Worm (Caenorhabditis elegans): Measurements from ENCODE around the gene B0336.12.

B0336.12 gene

DNA sequence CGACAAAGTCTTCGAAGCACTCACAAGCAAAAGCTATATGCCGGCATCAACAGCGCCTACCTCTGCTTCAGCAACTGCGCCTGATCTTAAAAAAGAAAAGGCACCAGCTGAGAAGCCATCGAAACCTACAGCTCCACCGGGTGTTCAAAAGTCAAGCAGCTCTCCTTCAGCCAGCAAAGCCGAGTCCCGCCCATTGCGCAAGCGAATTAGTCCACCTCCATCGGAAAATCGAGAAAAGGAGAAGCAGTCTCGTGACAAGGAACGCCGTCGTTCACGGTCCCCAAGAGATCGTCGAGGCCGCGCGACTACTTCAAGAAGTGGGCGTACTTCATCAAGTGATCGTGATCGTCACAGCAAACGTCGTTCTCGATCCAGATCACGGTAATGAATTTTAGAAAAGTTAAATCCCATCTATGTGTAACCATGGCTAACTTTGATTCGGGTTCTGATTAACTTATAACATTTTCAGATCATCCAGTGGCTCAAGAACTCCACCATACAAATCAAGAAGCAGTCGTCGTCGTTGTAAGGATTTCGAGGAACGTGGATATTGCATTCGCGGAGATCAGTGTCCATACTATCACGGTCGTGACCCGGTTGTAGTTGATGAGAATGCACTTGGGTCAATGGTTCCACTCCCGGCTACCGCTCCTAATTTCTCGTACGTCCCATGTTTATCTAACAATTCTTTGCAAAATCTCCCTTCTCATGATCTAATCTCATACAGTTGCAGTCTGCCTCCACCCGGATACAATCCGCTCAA is 2.1 kb upstream of the B0336.12 start:
- no peak for TF ChIP-seq nhr-232 (tag; optimal IDR thresholded peaks at IDR 0.05)
- TF ChIP-seq F13H6.1 (tag; optimal IDR thresholded peaks at IDR 0.05): no peak
- TF ChIP-seq ceh-19 (GFP tag; optimal IDR thresholded peaks at IDR 0.05): no peak
- TF ChIP-seq eyg-1 (tag; optimal IDR thresholded peaks at IDR 0.05): no peak

DNA sequence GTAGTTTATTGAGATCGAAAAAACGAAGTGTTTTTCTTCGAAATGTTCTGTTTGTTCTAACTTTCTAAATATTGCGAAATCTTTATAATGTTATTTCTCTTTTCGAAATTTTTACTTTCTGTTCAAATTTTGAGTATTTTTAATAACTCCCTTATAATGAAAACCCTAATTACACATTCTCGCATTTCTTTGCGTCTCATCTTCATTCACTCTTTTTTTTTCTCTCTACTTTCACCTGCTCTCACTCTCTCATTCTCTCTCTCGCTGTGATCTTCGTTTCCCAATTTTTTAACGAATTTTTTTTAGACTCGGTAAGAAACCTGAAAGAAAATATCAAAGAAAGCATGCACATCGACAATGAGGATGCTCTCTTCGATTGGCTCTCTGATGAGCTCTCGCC is 1.3 kb upstream of the B0336.12 start, which contains the start of gene rbm-26:
Gene rbm-26 (plus strand): TSS at position 301 of the 400 bp plus-strand sequence.
- TF ChIP-seq Y22D7AL.16 (tag; optimal IDR thresholded peaks at IDR 0.05) (no peak), sdc-2 (tag; optimal IDR thresholded peaks at IDR 0.05) (no peak), ets-4 (tag; optimal IDR thresholded peaks at IDR 0.05) (no peak), pha-2 (tag; optimal IDR thresholded peaks at IDR 0.05) (no peak), hlh-13 (GFP tag; optimal IDR thresholded peaks at IDR 0.05) (no peak), ref-2 (tag; optimal IDR thresholded peaks at IDR 0.05) (no peak), pqm-1 (tag; optimal IDR thresholded peaks at IDR 0.05) (no peak), hlh-30 (tag; optimal IDR thresholded peaks at IDR 0.05; ENCODE audit: insufficient read depth) (no peak), sox-4 (tag; optimal IDR thresholded peaks at IDR 0.05) (no peak), C38D4.7 (GFP tag; optimal IDR thresholded peaks at IDR 0.05) (no peak), tbx-7 (tag; optimal IDR thresholded peaks at IDR 0.05) (no peak), T23F11.4 (GFP tag; optimal IDR thresholded peaks at IDR 0.05) (no peak), hlh-15 (tag; optimal IDR thresholded peaks at IDR 0.05) (no peak)

DNA sequence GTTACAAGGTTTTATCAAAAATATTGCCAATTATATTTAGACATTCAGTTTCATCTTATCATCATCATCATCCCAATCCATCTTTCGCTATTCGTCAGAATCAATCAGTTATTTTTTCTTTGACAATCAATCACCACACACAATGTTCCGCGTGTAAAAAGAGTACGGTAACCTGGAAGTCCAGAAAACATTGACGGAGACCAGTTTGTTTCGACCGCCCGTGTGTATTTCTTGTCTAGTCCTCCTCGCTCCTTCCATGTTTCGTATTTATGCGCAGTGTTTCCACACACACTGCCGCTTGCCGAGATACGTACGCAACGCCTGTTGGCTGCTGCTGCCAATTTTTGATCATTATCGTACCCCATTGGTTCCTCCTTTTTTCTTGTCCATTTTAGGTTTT is 731 bp upstream of the B0336.12 start:
- peak; percentile 70 for TF ChIP-seq ets-4 (tag; optimal IDR thresholded peaks at IDR 0.05)
- no peak for TF ChIP-seq odd-2 (tag; optimal IDR thresholded peaks at IDR 0.05)
- TF ChIP-seq elt-2 (tag; optimal IDR thresholded peaks at IDR 0.05): peak; percentile 42
- TF ChIP-seq nfya-1 (tag; optimal IDR thresholded peaks at IDR 0.05): peak; percentile 68
- TF ChIP-seq unc-42 (tag; optimal IDR thresholded peaks at IDR 0.05): no peak
- no peak for TF ChIP-seq ceh-24 (tag; optimal IDR thresholded peaks at IDR 0.05)

DNA sequence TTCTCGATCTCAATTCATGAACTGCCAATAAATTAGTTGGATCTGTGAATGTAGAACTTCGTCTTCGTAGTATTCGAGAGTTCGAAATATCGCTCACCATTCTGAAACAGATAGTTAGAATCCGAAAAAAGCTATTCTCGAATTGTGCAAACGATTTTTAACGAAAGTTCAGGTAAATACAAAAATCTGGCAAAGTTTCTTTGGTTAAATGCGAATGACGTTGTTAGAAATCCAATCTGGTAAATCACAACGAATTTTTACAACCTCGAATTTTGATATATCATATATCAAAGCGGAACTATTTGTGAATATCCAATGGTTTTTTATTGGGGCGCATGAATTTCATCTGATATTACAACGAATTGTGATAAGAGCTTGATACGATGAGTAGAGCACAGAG is 721 bp downstream of the B0336.12 start, which contains the start of gene hpo-28:
Gene hpo-28 (minus strand): TSS at position 101 of the 400 bp plus-strand sequence.
- no peak for TF ChIP-seq sox-2 (GFP tag; IDR thresholded peaks at IDR 0.05)
- no peak for TF ChIP-seq pros-1 (tag; optimal IDR thresholded peaks at IDR 0.05)

ce11 chrIII:5708024-5708423 is 1.9 kb downstream of the B0336.12 start:
- TF ChIP-seq ceh-22 (tag; optimal IDR thresholded peaks at IDR 0.05) (no peak), elt-4 (tag; optimal IDR thresholded peaks at IDR 0.05) (no peak), elt-2 (tag; optimal IDR thresholded peaks at IDR 0.05) (no peak), pax-1 (tag; optimal IDR thresholded peaks at IDR 0.05) (no peak), hlh-15 (tag; optimal IDR thresholded peaks at IDR 0.05) (no peak), tbx-7 (tag; optimal IDR thresholded peaks at IDR 0.05) (no peak), ceh-19 (GFP tag; optimal IDR thresholded peaks at IDR 0.05) (peak; percentile 29), ceh-34 (tag; optimal IDR thresholded peaks at IDR 0.05) (peak; percentile 8), ceh-14 (tag; optimal IDR thresholded peaks at IDR 0.05) (no peak), gmeb-2 (tag; optimal IDR thresholded peaks at IDR 0.05) (no peak), eyg-1 (tag; optimal IDR thresholded peaks at IDR 0.05) (no peak), tbx-2 (tag; optimal IDR thresholded peaks at IDR 0.05) (no peak)

DNA sequence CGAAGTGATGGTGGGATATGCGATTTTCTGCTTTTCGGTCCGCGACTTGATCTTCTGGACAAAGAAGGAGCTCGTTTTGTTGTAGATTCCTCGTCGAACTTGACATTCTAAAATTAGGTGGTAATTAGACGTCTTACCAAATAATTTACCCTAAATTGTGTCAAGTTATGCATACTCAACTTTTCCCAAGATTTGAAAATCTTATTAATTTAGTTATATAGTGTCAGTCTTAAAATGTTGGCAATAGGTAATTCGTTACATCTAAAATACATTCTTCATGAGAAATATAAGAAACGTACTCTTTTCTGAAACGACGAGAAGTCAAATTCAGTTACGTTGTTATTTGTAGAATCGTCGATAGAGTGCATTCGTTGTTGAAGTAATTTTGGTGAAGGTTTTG is 2.4 kb downstream of the B0336.12 start:
- TF ChIP-seq hlh-13 (GFP tag; optimal IDR thresholded peaks at IDR 0.05): no peak
- TF ChIP-seq che-1 (tag; optimal IDR thresholded peaks at IDR 0.05): no peak
- no peak for TF ChIP-seq hlh-6 (tag; optimal IDR thresholded peaks at IDR 0.05)
- TF ChIP-seq pha-2 (tag; optimal IDR thresholded peaks at IDR 0.05): no peak
- TF ChIP-seq tbx-7 (tag; optimal IDR thresholded peaks at IDR 0.05): no peak
- no peak for TF ChIP-seq dve-1 (tag; optimal IDR thresholded peaks at IDR 0.05)
- no peak for TF ChIP-seq hlh-30 (tag; optimal IDR thresholded peaks at IDR 0.05; ENCODE audit: insufficient read depth)
- no peak for TF ChIP-seq sox-4 (tag; optimal IDR thresholded peaks at IDR 0.05)
- no peak for TF ChIP-seq Y22D7AL.16 (tag; optimal IDR thresholded peaks at IDR 0.05)
- no peak for TF ChIP-seq unc-55 (GFP tag; optimal IDR thresholded peaks at IDR 0.05)
- TF ChIP-seq ceh-34 (tag; optimal IDR thresholded peaks at IDR 0.05): no peak
- no peak for TF ChIP-seq ets-4 (tag; optimal IDR thresholded peaks at IDR 0.05)
- no peak for TF ChIP-seq ttx-3 (tag; optimal IDR thresholded peaks at IDR 0.05)
- TF ChIP-seq pros-1 (tag; optimal IDR thresholded peaks at IDR 0.05): no peak
- TF ChIP-seq lim-6 (tag; optimal IDR thresholded peaks at IDR 0.05): no peak
- no peak for TF ChIP-seq eyg-1 (tag; optimal IDR thresholded peaks at IDR 0.05)
- no peak for TF ChIP-seq zip-5 (tag; optimal IDR thresholded peaks at IDR 0.05)
- no peak for TF ChIP-seq C08G9.2 (tag; optimal IDR thresholded peaks at IDR 0.05)
